Fruit fly (Drosophila melanogaster) whole organism, embryonic: ENCODE results near the gene AstCC.

Experiments used
- CG10462 ChIP-seq: fragments of 200-800 bp; sonication (Bioruptor generic); optimal IDR thresholded peaks from 2 replicates; lab custom pipeline; 2016; ENCODE audit warnings: missing biosample characterization, missing genetic modification characterization
- CG11504 ChIP-seq: fragments of 200-800 bp; sonication (Bioruptor generic); optimal IDR thresholded peaks from 3 replicates; lab custom pipeline; 2019; ENCODE audit warnings: missing biosample characterization, mild to moderate bottlenecking, missing genetic modification characterization, moderate library complexity
- CG11560 ChIP-seq: fragments of 200-800 bp; sonication (Bioruptor generic); IDR thresholded peaks from 3 replicates; pipeline ENCODE4 v1.3.6; 2022; ENCODE audit warnings: missing biosample characterization, missing genetic modification characterization
- CG12104 ChIP-seq: fragments of 200-800 bp; sonication (Bioruptor generic); optimal IDR thresholded peaks from 3 replicates; lab custom pipeline; 2016; ENCODE audit warnings: missing biosample characterization, missing genetic modification characterization
- CG14441 ChIP-seq: fragments of 200-800 bp; sonication (Bioruptor generic); IDR thresholded peaks from 2 replicates; pipeline ENCODE4 v1.3.6; 2022; ENCODE audit warnings: missing biosample characterization, missing genetic modification characterization
- CG14965 ChIP-seq: fragments of 200-800 bp; sonication (Bioruptor generic); optimal IDR thresholded peaks from 2 replicates; lab custom pipeline; 2016; ENCODE audit warnings: missing biosample characterization, missing genetic modification characterization, borderline replicate concordance
- CG17361 ChIP-seq: fragments of 200-800 bp; sonication (Bioruptor generic); IDR thresholded peaks from 3 replicates; pipeline ENCODE4 v1.3.6; 2022; ENCODE audit warnings: missing biosample characterization, missing genetic modification characterization
- CG2889 ChIP-seq: fragments of 200-800 bp; sonication (Bioruptor generic); IDR thresholded peaks from 3 replicates; pipeline ENCODE4 v1.3.6; 2022; ENCODE audit warnings: missing biosample characterization, missing genetic modification characterization
- CG30403 ChIP-seq: fragments of 200-800 bp; sonication (Bioruptor generic); optimal IDR thresholded peaks from 3 replicates; lab custom pipeline; 2016; ENCODE audit warnings: missing biosample characterization, missing genetic modification characterization
- CG5953 ChIP-seq: fragments of 200-800 bp; sonication (Bioruptor generic); IDR thresholded peaks from 2 replicates; pipeline ENCODE4 v1.3.6; 2022; ENCODE audit warnings: missing biosample characterization, missing genetic modification characterization
- CG6175 ChIP-seq: fragments of 200-800 bp; sonication (Bioruptor generic); IDR thresholded peaks from 3 replicates; pipeline ENCODE4 v1.3.6; 2022; ENCODE audit warnings: missing biosample characterization, missing genetic modification characterization
- CG7271 ChIP-seq: fragments of 200-800 bp; sonication (Bioruptor generic); optimal IDR thresholded peaks from 2 replicates; lab custom pipeline; 2018; ENCODE audit warnings: missing biosample characterization, mild to moderate bottlenecking, missing genetic modification characterization, moderate library complexity
- H15 ChIP-seq: fragments of 200-800 bp; sonication (Bioruptor generic); IDR thresholded peaks from 3 replicates; pipeline ENCODE4 v1.3.6; 2022; ENCODE audit warnings: missing biosample characterization, missing genetic modification characterization
- H2.0 ChIP-seq: fragments of 200-800 bp; sonication (Bioruptor generic); IDR thresholded peaks from 2 replicates; pipeline ENCODE4 v1.3.6; 2022; ENCODE audit warnings: missing biosample characterization, missing genetic modification characterization
- HLH3B ChIP-seq: fragments of 200-800 bp; sonication (Bioruptor generic); IDR thresholded peaks from 2 replicates; pipeline ENCODE4 v1.3.6; 2022; ENCODE audit warnings: missing biosample characterization, missing genetic modification characterization
- Hr3 ChIP-seq: fragments of 200-800 bp; sonication (Bioruptor generic); optimal IDR thresholded peaks from 3 replicates; lab custom pipeline; 2016; ENCODE audit warnings: missing biosample characterization, missing genetic modification characterization
- Hr39 ChIP-seq: fragments of >200 bp; optimal IDR thresholded peaks from 2 replicates; lab custom pipeline; 2017
- Max ChIP-seq: fragments of 200-800 bp; sonication (Bioruptor generic); optimal IDR thresholded peaks from 2 replicates; lab custom pipeline; 2016; ENCODE audit warnings: missing biosample characterization, mild to moderate bottlenecking, missing genetic modification characterization
- NC2β ChIP-seq: fragments of 200-800 bp; sonication (Bioruptor generic); optimal IDR thresholded peaks from 2 replicates; lab custom pipeline; 2016; ENCODE audit warnings: missing biosample characterization, missing genetic modification characterization
- Oli ChIP-seq: fragments of 200-800 bp; sonication (Bioruptor generic); optimal IDR thresholded peaks from 2 replicates; lab custom pipeline; 2018; ENCODE audit warnings: missing biosample characterization, mild to moderate bottlenecking, missing genetic modification characterization, moderate library complexity
- Rfx ChIP-seq: fragments of 200-800 bp; sonication (Bioruptor generic); IDR thresholded peaks from 2 replicates; pipeline ENCODE4 v1.3.6; 2022; ENCODE audit warnings: missing biosample characterization, missing genetic modification characterization
- Trl ChIP-seq, 3 experiments: fragments of >200 bp in 2 of 3; fragments of 200-800 bp in 1 of 3; sonication (Bioruptor generic) in 1 of 3; optimal IDR thresholded peaks; 2 replicates in 1 of 3; 3 replicates in 2 of 3; lab custom pipeline; 2016 to 2017; ENCODE audit warnings: missing biosample characterization in 1 of 3, missing genetic modification characterization in 1 of 3
- Xrp1 ChIP-seq: fragments of 200-800 bp; sonication (Bioruptor generic); IDR thresholded peaks from 2 replicates; pipeline ENCODE4 v1.3.6; 2022; ENCODE audit warnings: missing biosample characterization, missing genetic modification characterization
- ab ChIP-seq: fragments of 200-800 bp; sonication (Bioruptor generic); optimal IDR thresholded peaks from 2 replicates; lab custom pipeline; 2016; ENCODE audit warnings: missing biosample characterization, missing genetic modification characterization
- bcd ChIP-seq: fragments of 200-800 bp; sonication (Bioruptor generic); optimal IDR thresholded peaks from 2 replicates; lab custom pipeline; 2017; ENCODE audit warnings: missing biosample characterization, mild to moderate bottlenecking, missing genetic modification characterization
- cad ChIP-seq: fragments of >200 bp; optimal IDR thresholded peaks from 2 replicates; lab custom pipeline; 2017; ENCODE audit warnings: missing biosample characterization, missing genetic modification characterization
- cg ChIP-seq: fragments of 200-800 bp; sonication (Bioruptor generic); optimal IDR thresholded peaks from 3 replicates; lab custom pipeline; 2019; ENCODE audit warnings: missing biosample characterization, mild to moderate bottlenecking, missing genetic modification characterization, moderate library complexity
- dmrt11E ChIP-seq: fragments of 200-800 bp; sonication (Bioruptor generic); optimal IDR thresholded peaks from 3 replicates; lab custom pipeline; 2018; ENCODE audit warnings: missing biosample characterization, mild to moderate bottlenecking, missing genetic modification characterization, moderate library complexity
- dysf ChIP-seq: fragments of 200-800 bp; sonication (Bioruptor generic); IDR thresholded peaks from 3 replicates; pipeline ENCODE4 v1.3.6; 2022; ENCODE audit warnings: missing biosample characterization, missing genetic modification characterization
- ftz-f1 ChIP-seq: fragments of 200-800 bp; sonication (Bioruptor generic); optimal IDR thresholded peaks from 2 replicates; lab custom pipeline; 2016; ENCODE audit warnings: missing biosample characterization, missing genetic modification characterization
- gsb ChIP-seq: fragments of 200-800 bp; sonication (Bioruptor generic); IDR thresholded peaks from 2 replicates; pipeline ENCODE4 v1.3.6; 2022; ENCODE audit warnings: missing biosample characterization, missing genetic modification characterization
- hb ChIP-seq: fragments of 200-800 bp; sonication (Bioruptor generic); IDR thresholded peaks from 3 replicates; pipeline ENCODE4 v1.3.6; 2022; ENCODE audit warnings: missing biosample characterization, missing genetic modification characterization; ENCODE audit not compliant: partially characterized antibody
- jigr1 ChIP-seq: fragments of 200-800 bp; sonication (Bioruptor generic); IDR thresholded peaks from 3 replicates; pipeline ENCODE4 v1.3.6; 2022; ENCODE audit warnings: missing biosample characterization, missing genetic modification characterization
- lilli ChIP-seq: fragments of 200-800 bp; sonication (Bioruptor generic); optimal IDR thresholded peaks from 3 replicates; lab custom pipeline; 2016; ENCODE audit warnings: missing biosample characterization, missing genetic modification characterization
- lmd ChIP-seq: fragments of 200-800 bp; sonication (Bioruptor generic); IDR thresholded peaks from 2 replicates; pipeline ENCODE4 v1.3.6; 2022; ENCODE audit warnings: missing biosample characterization, missing genetic modification characterization
- odd ChIP-seq: fragments of 200-800 bp; sonication (Bioruptor generic); optimal IDR thresholded peaks from 2 replicates; lab custom pipeline; 2017; ENCODE audit warnings: missing biosample characterization, mild to moderate bottlenecking, missing genetic modification characterization
- pros ChIP-seq: fragments of 200-800 bp; sonication (Bioruptor generic); optimal IDR thresholded peaks from 3 replicates; lab custom pipeline; 2019; ENCODE audit warnings: missing biosample characterization, mild to moderate bottlenecking, missing genetic modification characterization, moderate library complexity
- scrt ChIP-seq: fragments of 200-800 bp; sonication (Bioruptor generic); optimal IDR thresholded peaks from 2 replicates; lab custom pipeline; 2018; ENCODE audit warnings: missing biosample characterization, mild to moderate bottlenecking, missing genetic modification characterization, moderate library complexity
- sob ChIP-seq: fragments of 200-800 bp; sonication (Bioruptor generic); IDR thresholded peaks from 2 replicates; pipeline ENCODE4 v1.3.6; 2022; ENCODE audit warnings: missing biosample characterization, missing genetic modification characterization
- vfl ChIP-seq: fragments of 200-800 bp; sonication (Bioruptor generic); optimal IDR thresholded peaks from 2 replicates; lab custom pipeline; 2016; ENCODE audit warnings: missing biosample characterization, missing genetic modification characterization
- zen ChIP-seq: fragments of 200-800 bp; sonication (Bioruptor generic); optimal IDR thresholded peaks from 3 replicates; lab custom pipeline; 2018; ENCODE audit warnings: missing biosample characterization, mild to moderate bottlenecking, missing genetic modification characterization, moderate library complexity

Gene AstCC

dm6 chr2L:11082025-11082424 is 3.0 kb downstream of the AstCC start (continued):
- no peak for TF ChIP-seq Rfx (GFP tag; lab: Robert Waterston, UW)
- TF ChIP-seq Hr3 (GFP tag; lab: Kevin White, UChicago): no peak
- no peak for TF ChIP-seq ab (GFP tag; lab: Kevin White, UChicago)
- TF ChIP-seq HLH3B (GFP tag; lab: Robert Waterston, UW): no peak
- no peak for TF ChIP-seq CG12104
- TF ChIP-seq dysf (GFP tag; lab: Robert Waterston, UW): 0 out of 3 replicates have a peak, but pooled peaks have one; percentile 29
- TF ChIP-seq pros (GFP tag; lab: Kevin White, UChicago): no peak
- TF ChIP-seq CG17361 (GFP tag; lab: Robert Waterston, UW): no peak
- peak; percentile 42 for TF ChIP-seq zen
- peak; percentile 91 for TF ChIP-seq scrt (GFP tag; lab: Kevin White, UChicago)
- TF ChIP-seq bcd (GFP tag; lab: Kevin White, UChicago): no peak
- no peak for TF ChIP-seq sob (GFP tag; lab: Robert Waterston, UW)
- no peak for TF ChIP-seq Oli
- TF ChIP-seq NC2β (GFP tag; lab: Kevin White, UChicago): no peak
- no peak for TF ChIP-seq Max
- TF ChIP-seq dmrt11E: no peak

dm6 chr2L:11081337-11081736 is 3.7 kb downstream of the AstCC start, which contains the start of gene AstC:
Gene AstC (minus strand): TSS chr2L:11081399.
- TF ChIP-seq CG11560 (tag; lab: Robert Waterston, UW) (0 out of 3 replicates have a peak, but pooled peaks have one; percentile 16), H15 (0 out of 3 replicates have a peak, but pooled peaks have one; percentile 24), lmd (GFP tag; lab: Robert Waterston, UW) (0 out of 2 replicates have a peak, but pooled peaks have one; percentile 6), gsb (GFP tag; lab: Robert Waterston, UW) (no peak), jigr1 (0 out of 3 replicates have a peak, but pooled peaks have one; percentile 6), CG2889 (0 out of 3 replicates have a peak, but pooled peaks have one; percentile 31), Trl (optimal IDR thresholded peaks at IDR 0.05; lab: Kevin White, UChicago) (no peak), Trl (GFP tag; optimal IDR thresholded peaks at IDR 0.05; lab: Kevin White, UChicago) (no peak), CG10462 (GFP tag; lab: Kevin White, UChicago) (no peak), Hr39 (lab: Kevin White, UChicago) (peak; percentile 51), CG6175 (GFP tag; lab: Robert Waterston, UW) (0 out of 3 replicates have a peak, but pooled peaks have one; percentile 14)

dm6 chr2L:11075114-11075513 is 9.9 kb downstream of the AstCC start, which contains the start of gene CG43725:
Gene CG43725 (plus strand): TSS chr2L:11075513.
- TF ChIP-seq H2.0 (GFP tag; lab: Robert Waterston, UW): no peak
- no peak for TF ChIP-seq CG14965 (GFP tag; lab: Kevin White, UChicago)
- TF ChIP-seq zen: peak; percentile 86
- TF ChIP-seq CG5953 (GFP tag; lab: Robert Waterston, UW): no peak
- TF ChIP-seq ftz-f1 (GFP tag; lab: Kevin White, UChicago): no peak
- TF ChIP-seq Xrp1: no peak
- no peak for TF ChIP-seq vfl (GFP tag; lab: Kevin White, UChicago)
- peak; percentile 94 for TF ChIP-seq cad (GFP tag; lab: Kevin White, UChicago)
- no peak for TF ChIP-seq CG12104
- no peak for TF ChIP-seq ab (GFP tag; lab: Kevin White, UChicago)
- no peak for TF ChIP-seq cg
- TF ChIP-seq CG7271: peak; percentile 7
- TF ChIP-seq odd (GFP tag; lab: Kevin White, UChicago): no peak
- no peak for TF ChIP-seq CG30403
- no peak for TF ChIP-seq CG14441 (GFP tag; lab: Robert Waterston, UW)
- no peak for TF ChIP-seq CG11504 (tag; lab: Kevin White, UChicago)
- TF ChIP-seq lilli (GFP tag; lab: Kevin White, UChicago): no peak
- no peak for TF ChIP-seq hb (GFP tag; lab: Robert Waterston, UW)
